Worm (Caenorhabditis elegans) whole organism, midembryonic: ENCODE data around the gene nlt-1.

Source experiments
- flt-1 ChIP-seq: fragments of 200-800 bp; sonication (Bioruptor generic); IDR thresholded peaks from 2 replicates; pipeline ENCODE4 v1.3.6; 2022; ENCODE audit warnings: missing genetic modification characterization, missing compliant biosample characterization
- ref-1 ChIP-seq: fragments of 200-800 bp; sonication (Bioruptor generic); conservative IDR thresholded peaks from 2 replicates; pipeline ENCODE4 v1.3.6; 2022; ENCODE audit warnings: missing genetic modification reagents, missing genetic modification characterization, missing compliant biosample characterization

- TF ChIP-seq flt-1 (no peak), ref-1 (no peak)
These were observed 24.5 kb downstream of the nlt-1 start, which contains the start of gene R53.8 for ce11 chrII:9976405-9976804.
